Worm (Caenorhabditis elegans) whole organism, late embryonic: Measurements from ENCODE around the gene F37B12.1.

Source experiments
- C08G9.2 ChIP-seq: sonication (generic microtip); optimal IDR thresholded peaks from 2 replicates; lab custom pipeline; 2016; ENCODE audit warnings: mild to moderate bottlenecking, missing genetic modification characterization, moderate library complexity, missing compliant biosample characterization
- C38D4.7 ChIP-seq: fragments of 200-800 bp; sonication (Bioruptor generic); optimal IDR thresholded peaks from 2 replicates; lab custom pipeline; 2018; ENCODE audit warnings: mild to moderate bottlenecking, missing genetic modification characterization, moderate library complexity, missing compliant biosample characterization
- F13H6.1 ChIP-seq: sonication (generic microtip); optimal IDR thresholded peaks from 2 replicates; lab custom pipeline; 2016; ENCODE audit warnings: missing genetic modification characterization, missing compliant biosample characterization
- K02D7.2 ChIP-seq: sonication (generic microtip); optimal IDR thresholded peaks from 2 replicates; lab custom pipeline; 2017; ENCODE audit warnings: mild to moderate bottlenecking, missing genetic modification characterization, missing compliant biosample characterization
- ceh-14 ChIP-seq: sonication (generic microtip); optimal IDR thresholded peaks from 2 replicates; lab custom pipeline; 2016; ENCODE audit warnings: missing genotype, missing genetic modification characterization, missing compliant biosample characterization
- ceh-18 ChIP-seq: sonication (generic microtip); optimal IDR thresholded peaks from 2 replicates; lab custom pipeline; 2016; ENCODE audit warnings: missing genetic modification characterization, missing compliant biosample characterization
- ceh-2 ChIP-seq: sonication (generic microtip); optimal IDR thresholded peaks from 2 replicates; lab custom pipeline; 2016; ENCODE audit warnings: missing genotype, missing genetic modification characterization, missing compliant biosample characterization
- ceh-24 ChIP-seq: sonication (generic microtip); optimal IDR thresholded peaks from 2 replicates; lab custom pipeline; 2016; ENCODE audit warnings: mild to moderate bottlenecking, missing genetic modification characterization, missing compliant biosample characterization
- ceh-30 ChIP-seq: fragments of 150-350 bp; optimal IDR thresholded peaks from 2 replicates; lab custom pipeline; 2014; ENCODE audit warnings: missing biosample characterization, missing genetic modification characterization
- ceh-31 ChIP-seq: sonication (generic microtip); optimal IDR thresholded peaks from 2 replicates; lab custom pipeline; 2016; ENCODE audit warnings: missing genetic modification characterization, missing compliant biosample characterization
- ceh-34 ChIP-seq: sonication (generic microtip); optimal IDR thresholded peaks from 2 replicates; lab custom pipeline; 2016; ENCODE audit warnings: mild to moderate bottlenecking, missing genetic modification characterization, missing compliant biosample characterization
- dmd-4 ChIP-seq: sonication (generic microtip); optimal IDR thresholded peaks from 2 replicates; lab custom pipeline; 2016; ENCODE audit warnings: borderline replicate concordance, missing genetic modification characterization, missing compliant biosample characterization
- dve-1 ChIP-seq: sonication (generic microtip); optimal IDR thresholded peaks from 2 replicates; lab custom pipeline; 2017; ENCODE audit warnings: antibody characterized with exemption, mild to moderate bottlenecking, missing genetic modification characterization, missing compliant biosample characterization
- elt-2 ChIP-seq: sonication (generic microtip); optimal IDR thresholded peaks from 2 replicates; lab custom pipeline; 2016; ENCODE audit warnings: missing genetic modification reagents, missing genetic modification characterization, missing compliant biosample characterization
- fkh-10 ChIP-seq: fragments of 150-350 bp; optimal IDR thresholded peaks from 2 replicates; lab custom pipeline; 2014; ENCODE audit warnings: missing biosample characterization, missing genetic modification reagents, missing genetic modification characterization
- fkh-6 ChIP-seq: sonication (generic microtip); optimal IDR thresholded peaks from 2 replicates; lab custom pipeline; 2016; ENCODE audit warnings: missing genetic modification characterization, missing compliant biosample characterization
- lim-6 ChIP-seq: sonication (generic microtip); optimal IDR thresholded peaks from 2 replicates; lab custom pipeline; 2016; ENCODE audit warnings: missing genetic modification characterization, missing compliant biosample characterization
- lin-11 ChIP-seq: fragments of 200-800 bp; sonication (Bioruptor generic); optimal IDR thresholded peaks from 2 replicates; lab custom pipeline; 2018; ENCODE audit warnings: mild to moderate bottlenecking, missing genetic modification characterization, missing compliant biosample characterization
- mec-3 ChIP-seq: sonication (generic microtip); optimal IDR thresholded peaks from 2 replicates; lab custom pipeline; 2016; ENCODE audit warnings: borderline replicate concordance, missing genetic modification characterization, missing compliant biosample characterization
- pat-9 ChIP-seq: fragments of 200-800 bp; sonication (Bioruptor generic); optimal IDR thresholded peaks from 2 replicates; lab custom pipeline; 2018; ENCODE audit warnings: mild to moderate bottlenecking, missing genetic modification characterization, moderate library complexity, missing compliant biosample characterization
- pax-1 ChIP-seq: fragments of 150-350 bp; optimal IDR thresholded peaks from 2 replicates; lab custom pipeline; 2014; ENCODE audit warnings: missing biosample characterization, missing genetic modification characterization
- pha-2 ChIP-seq: sonication (generic microtip); optimal IDR thresholded peaks from 2 replicates; lab custom pipeline; 2017; ENCODE audit warnings: mild to moderate bottlenecking, missing genetic modification characterization, missing compliant biosample characterization
- pha-4 ChIP-seq: fragments of 150-350 bp; optimal IDR thresholded peaks from 2 replicates; lab custom pipeline; 2018; ENCODE audit warnings: missing biosample characterization, missing genetic modification reagents, missing genetic modification characterization
- pros-1 ChIP-seq: fragments of 150-350 bp; optimal IDR thresholded peaks from 2 replicates; lab custom pipeline; 2014; ENCODE audit warnings: missing biosample characterization, missing genetic modification reagents, missing genetic modification characterization
- ref-2 ChIP-seq: sonication (generic microtip); optimal IDR thresholded peaks from 2 replicates; lab custom pipeline; 2016; ENCODE audit warnings: missing genetic modification characterization, missing compliant biosample characterization
- sdc-2 ChIP-seq: sonication (generic microtip); optimal IDR thresholded peaks from 2 replicates; lab custom pipeline; 2016; ENCODE audit warnings: missing genotype, missing genetic modification characterization, missing compliant biosample characterization
- sox-4 ChIP-seq: sonication (generic microtip); optimal IDR thresholded peaks from 2 replicates; lab custom pipeline; 2017; ENCODE audit warnings: mild to moderate bottlenecking, missing genetic modification characterization, inconsistent platforms, missing compliant biosample characterization
- tbx-2 ChIP-seq: sonication (generic microtip); optimal IDR thresholded peaks from 2 replicates; lab custom pipeline; 2016; ENCODE audit warnings: missing genetic modification characterization, missing compliant biosample characterization
- tbx-7 ChIP-seq: sonication (generic microtip); optimal IDR thresholded peaks from 2 replicates; lab custom pipeline; 2016; ENCODE audit warnings: missing genotype, missing genetic modification characterization, missing compliant biosample characterization
- ttx-3 ChIP-seq: sonication (generic microtip); optimal IDR thresholded peaks from 2 replicates; lab custom pipeline; 2016; ENCODE audit warnings: missing genetic modification reagents, missing genetic modification characterization, missing compliant biosample characterization
- unc-55 ChIP-seq: sonication (generic microtip); optimal IDR thresholded peaks from 2 replicates; lab custom pipeline; 2017; ENCODE audit warnings: missing biosample characterization, missing genetic modification reagents, missing genetic modification characterization

F37B12.1 gene

DNA sequence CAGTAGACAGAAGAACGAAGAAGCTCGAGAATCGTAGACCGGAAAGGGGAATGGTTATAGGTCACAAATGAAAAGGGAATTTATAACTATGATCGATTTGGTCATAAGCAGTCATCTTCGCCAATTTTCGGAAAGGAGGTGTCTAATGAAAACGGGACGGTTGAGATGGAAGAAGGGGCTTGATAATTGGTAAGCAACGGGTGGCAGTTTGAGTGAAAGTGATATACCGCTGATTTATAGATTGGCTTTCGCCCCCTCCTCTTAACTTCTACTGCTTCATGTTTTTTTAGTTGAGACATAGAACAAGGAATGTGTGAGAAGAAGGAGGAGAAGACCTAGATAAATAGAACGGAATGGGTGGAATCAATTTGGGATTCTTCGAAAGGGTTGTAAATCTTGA is 43.7 kb upstream of the F37B12.1 start:
- TF ChIP-seq C38D4.7 (GFP tag; lab: Kevin White, UChicago) (no peak), fkh-6 (tag; lab: Kevin White, UChicago) (no peak), pat-9 (tag; lab: Kevin White, UChicago) (no peak), ceh-2 (tag; lab: Kevin White, UChicago) (no peak), F13H6.1 (tag; lab: Kevin White, UChicago) (no peak), pha-4 (tag; lab: Kevin White, UChicago) (no peak), ceh-24 (no peak), lim-6 (no peak), ttx-3 (no peak), sdc-2 (tag; lab: Kevin White, UChicago) (no peak), tbx-7 (tag; lab: Kevin White, UChicago) (no peak), tbx-2 (no peak), pha-2 (tag; lab: Kevin White, UChicago) (no peak), elt-2 (tag; lab: Kevin White, UChicago) (no peak), sox-4 (no peak), dve-1 (no peak)
- TF ChIP-seq, all 69 proteins: peak for 0

- TF ChIP-seq ceh-30 (tag; lab: Kevin White, UChicago), result no peak
- TF ChIP-seq pha-4 (tag; lab: Kevin White, UChicago), result no peak
- TF ChIP-seq ttx-3, result no peak
- TF ChIP-seq C08G9.2, result no peak
- no peak for TF ChIP-seq unc-55 (GFP tag; lab: Kevin White, UChicago)
- TF ChIP-seq fkh-10 (GFP tag; lab: Kevin White, UChicago), result no peak
- TF ChIP-seq ceh-34 (tag; lab: Kevin White, UChicago), result no peak
- no peak for TF ChIP-seq lin-11 (tag; lab: Kevin White, UChicago)
- TF ChIP-seq elt-2 (tag; lab: Kevin White, UChicago), result no peak
- no peak for TF ChIP-seq ceh-14 (tag; lab: Kevin White, UChicago)
- TF ChIP-seq mec-3 (tag; lab: Kevin White, UChicago), result no peak
- no peak for TF ChIP-seq ref-2 (tag; lab: Kevin White, UChicago)
- no peak for TF ChIP-seq pros-1 (tag; lab: Kevin White, UChicago)
- TF ChIP-seq, all 69 proteins: peak for 0
Measured at ce11 chrII:9070740-9071139, 41.7 kb upstream of the F37B12.1 start, which contains the start of gene T24B8.4. TSS of gene T24B8.4 (minus strand) at chrII:9070840.

ce11 chrII:9069836-9070235 is 40.8 kb upstream of the F37B12.1 start:
- TF ChIP-seq ref-2 (tag; lab: Kevin White, UChicago) (no peak), ceh-2 (tag; lab: Kevin White, UChicago) (no peak)
- TF ChIP-seq, all 69 proteins: peak for 0

DNA sequence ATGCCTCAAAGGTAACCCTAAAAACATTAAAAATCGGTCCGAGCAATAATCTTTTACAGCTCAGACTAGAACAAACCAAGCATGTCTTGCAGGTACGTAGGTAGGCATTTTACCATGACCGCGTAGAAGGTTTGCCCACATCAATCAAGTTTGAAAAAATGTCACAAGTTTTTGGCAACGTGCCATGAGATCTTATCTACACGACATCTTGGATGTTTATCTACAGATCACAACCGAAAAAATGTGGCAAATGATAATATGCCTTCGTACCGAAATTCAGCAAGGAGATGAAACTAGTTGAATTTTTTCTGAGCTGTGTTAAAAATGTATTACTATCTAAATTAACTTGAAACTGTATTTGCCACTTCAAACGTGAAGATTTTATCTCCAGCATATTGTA is 35.4 kb upstream of the F37B12.1 start:
- TF ChIP-seq pha-2 (tag; lab: Kevin White, UChicago) (no peak), ref-2 (tag; lab: Kevin White, UChicago) (no peak), tbx-2 (no peak), dmd-4 (tag; lab: Kevin White, UChicago) (no peak), ceh-31 (no peak), K02D7.2 (tag; lab: Kevin White, UChicago) (no peak), dve-1 (no peak)

ce11 chrII:9063350-9063749 is 34.3 kb upstream of the F37B12.1 start:
- TF ChIP-seq elt-2 (tag; lab: Kevin White, UChicago) (no peak), lin-11 (tag; lab: Kevin White, UChicago) (no peak), pax-1 (tag; lab: Kevin White, UChicago) (peak; percentile 23), ceh-18 (no peak), ref-2 (tag; lab: Kevin White, UChicago) (peak; percentile 59)
